Worm (Caenorhabditis elegans) whole organism, L2 larva: ENCODE data around the gene tomm-70.

ENCODE experiments used
- blmp-1 ChIP-seq: sonication (generic microtip); optimal IDR thresholded peaks from 2 replicates; lab custom pipeline; 2017; ENCODE audit warnings: missing genetic modification characterization, mild to moderate bottlenecking, missing compliant biosample characterization, antibody characterized with exemption, moderate library complexity; ENCODE audit not compliant: insufficient read depth
- mbf-1 ChIP-seq: sonication (generic microtip); optimal IDR thresholded peaks from 2 replicates; lab custom pipeline; 2017; ENCODE audit warnings: missing biosample characterization, missing genetic modification characterization
- mdl-1 ChIP-seq, 2 experiments: fragments of 150-350 bp in 1 of 2; sonication (generic microtip) in 1 of 2; optimal IDR thresholded peaks; 2 replicates each; lab custom pipeline; 2017; ENCODE audit warnings: missing biosample characterization in 2 of 2, missing genetic modification characterization in 2 of 2
- nhr-6 ChIP-seq: fragments of 150-350 bp; optimal IDR thresholded peaks from 2 replicates; lab custom pipeline; 2014; ENCODE audit warnings: missing biosample characterization, missing genetic modification characterization
- unc-62 ChIP-seq: fragments of 150-350 bp; optimal IDR thresholded peaks from 2 replicates; lab custom pipeline; 2014; ENCODE audit warnings: missing biosample characterization, missing genetic modification reagents, missing genetic modification characterization
- ztf-11 ChIP-seq: sonication (generic microtip); optimal IDR thresholded peaks from 2 replicates; lab custom pipeline; 2017; ENCODE audit warnings: missing biosample characterization, missing genetic modification characterization

- TF ChIP-seq ztf-11 (tag; lab: Kevin White, UChicago) (no peak), mbf-1 (tag; lab: Kevin White, UChicago) (no peak), mdl-1 (tag; optimal IDR thresholded peaks at IDR 0.05; lab: Kevin White, UChicago) (no peak), nhr-6 (tag; lab: Kevin White, UChicago) (no peak), unc-62 (no peak), blmp-1 (no peak)
These were observed 8.6 kb upstream of the tomm-70 start for ce11 chrIII:8763111-8763510.
